Worm (Caenorhabditis elegans) whole organism, young adult: ENCODE measurements around the gene mma-1.

Source experiments
- F23B12.7 ChIP-seq: sonication (generic microtip); optimal IDR thresholded peaks from 2 replicates; lab custom pipeline; 2017; ENCODE audit warnings: missing genetic modification characterization, mild to moderate bottlenecking, missing compliant biosample characterization, antibody characterized with exemption, moderate library complexity; ENCODE audit not compliant: insufficient read depth
- F39B2.1 ChIP-seq: fragments of 200-800 bp; sonication (Bioruptor generic); IDR thresholded peaks from 2 replicates; pipeline ENCODE4 v1.3.6; 2022; ENCODE audit warnings: missing genetic modification reagents, missing genetic modification characterization, missing compliant biosample characterization
- F57A8.1 ChIP-seq: fragments of 200-800 bp; sonication (Bioruptor generic); optimal IDR thresholded peaks from 2 replicates; lab custom pipeline; 2018; ENCODE audit warnings: mild to moderate bottlenecking, missing genetic modification characterization, moderate library complexity, missing compliant biosample characterization
- F57C9.4 ChIP-seq: sonication (generic microtip); optimal IDR thresholded peaks from 2 replicates; lab custom pipeline; 2017; ENCODE audit warnings: mild to moderate bottlenecking, missing genetic modification characterization, missing compliant biosample characterization
- T26A5.8 ChIP-seq: sonication (generic microtip); optimal IDR thresholded peaks from 2 replicates; lab custom pipeline; 2016; ENCODE audit warnings: missing genetic modification characterization, missing compliant biosample characterization
- ZK185.1 ChIP-seq: sonication (generic microtip); optimal IDR thresholded peaks from 2 replicates; lab custom pipeline; 2016; ENCODE audit warnings: mild to moderate bottlenecking, missing genetic modification characterization, missing compliant biosample characterization; ENCODE audit not compliant: poor library complexity, severe bottlenecking
- ama-1 ChIP-seq, 3 experiments: fragments of 150-350 bp in 1 of 3; sonication (generic microtip) in 2 of 3; optimal IDR thresholded peaks; 2 replicates each; lab custom pipeline; 2014 to 2018; ENCODE audit warnings: missing biosample characterization in 2 of 3, missing genetic modification characterization in 2 of 3, missing genetic modification reagents in 2 of 3
- bed-2 ChIP-seq: fragments of 200-800 bp; sonication (Bioruptor generic); IDR thresholded peaks from 2 replicates; pipeline ENCODE4 v1.3.6; 2022; ENCODE audit warnings: missing genetic modification reagents, missing genetic modification characterization, missing compliant biosample characterization
- cebp-1 ChIP-seq, 2 experiments: fragments of 200-800 bp in 1 of 2; sonication (Bioruptor generic) in 1 of 2; sonication (generic microtip) in 1 of 2; IDR thresholded peaks in 1 of 2; optimal IDR thresholded peaks in 1 of 2; 2 replicates each; pipeline versions ENCODE4 v1.3.6 to Lab custom; 2017 to 2022; ENCODE audit warnings: missing compliant biosample characterization in 2 of 2, missing genetic modification characterization in 2 of 2, mild to moderate bottlenecking in 1 of 2, missing genetic modification reagents in 1 of 2, moderate library complexity in 1 of 2
- ceh-58 ChIP-seq: fragments of 200-800 bp; sonication (Bioruptor generic); IDR thresholded peaks from 2 replicates; pipeline ENCODE4 v1.3.6; 2022; ENCODE audit warnings: missing genetic modification characterization, missing compliant biosample characterization
- ceh-79 ChIP-seq: sonication (generic microtip); optimal IDR thresholded peaks from 2 replicates; lab custom pipeline; 2017; ENCODE audit warnings: mild to moderate bottlenecking, missing genetic modification characterization, missing compliant biosample characterization
- die-1 ChIP-seq: sonication (generic microtip); optimal IDR thresholded peaks from 2 replicates; lab custom pipeline; 2016; ENCODE audit warnings: missing genotype, mild to moderate bottlenecking, missing genetic modification characterization, missing compliant biosample characterization
- dox-1 ChIP-seq: fragments of 200-800 bp; sonication (Bioruptor generic); IDR thresholded peaks from 2 replicates; pipeline ENCODE4 v1.3.6; 2022; ENCODE audit warnings: missing genetic modification reagents, missing genetic modification characterization, missing compliant biosample characterization
- dpff-1 ChIP-seq: sonication (generic microtip); optimal IDR thresholded peaks from 2 replicates; lab custom pipeline; 2017; ENCODE audit warnings: mild to moderate bottlenecking, missing genetic modification characterization, missing compliant biosample characterization
- dpl-1 ChIP-seq: fragments of 150-350 bp; optimal IDR thresholded peaks from 2 replicates; lab custom pipeline; 2014; ENCODE audit warnings: missing biosample characterization, missing genetic modification reagents, missing genetic modification characterization
- efl-1 ChIP-seq: fragments of 150-350 bp; optimal IDR thresholded peaks from 2 replicates; lab custom pipeline; 2014; ENCODE audit warnings: missing biosample characterization, missing genetic modification reagents, missing genetic modification characterization
- gei-17 ChIP-seq: fragments of 200-800 bp; sonication (Bioruptor generic); optimal IDR thresholded peaks from 2 replicates; lab custom pipeline; 2018; ENCODE audit warnings: mild to moderate bottlenecking, missing genetic modification characterization, missing compliant biosample characterization
- him-1 ChIP-seq: sonication (generic microtip); optimal IDR thresholded peaks from 2 replicates; lab custom pipeline; 2016; ENCODE audit warnings: missing genotype, missing genetic modification reagents, missing genetic modification characterization, missing compliant biosample characterization
- hlh-12 ChIP-seq: sonication (generic microtip); optimal IDR thresholded peaks from 2 replicates; lab custom pipeline; 2016; ENCODE audit warnings: missing genetic modification characterization, missing compliant biosample characterization
- lin-35 ChIP-seq, 3 experiments: fragments of 150-350 bp in 2 of 3; sonication (generic microtip) in 1 of 3; optimal IDR thresholded peaks; 2 replicates each; lab custom pipeline; 2014 to 2018; ENCODE audit warnings: missing biosample characterization in 3 of 3, missing genetic modification characterization in 3 of 3, missing genetic modification reagents in 3 of 3
- lir-1 ChIP-seq: fragments of 200-800 bp; sonication (Bioruptor generic); conservative IDR thresholded peaks from 2 replicates; pipeline ENCODE4 v1.3.6; 2022; ENCODE audit warnings: missing genetic modification reagents, missing genetic modification characterization, missing compliant biosample characterization
- lsy-27 ChIP-seq: sonication (generic microtip); optimal IDR thresholded peaks from 2 replicates; lab custom pipeline; 2017; ENCODE audit warnings: missing genetic modification characterization, mild to moderate bottlenecking, missing compliant biosample characterization, antibody characterized with exemption, missing genotype, borderline replicate concordance; ENCODE audit not compliant: insufficient read depth
- madf-10 ChIP-seq: sonication (generic microtip); optimal IDR thresholded peaks from 2 replicates; lab custom pipeline; 2016; ENCODE audit warnings: mild to moderate bottlenecking, missing genetic modification characterization, missing compliant biosample characterization
- madf-8 ChIP-seq: fragments of 200-800 bp; sonication (Bioruptor generic); conservative IDR thresholded peaks from 2 replicates; pipeline ENCODE4 v1.3.6; 2022; ENCODE audit warnings: missing genetic modification reagents, missing genetic modification characterization, missing compliant biosample characterization
- nfya-2 ChIP-seq: fragments of 200-800 bp; sonication (Bioruptor generic); IDR thresholded peaks from 2 replicates; pipeline ENCODE4 v1.3.6; 2022; ENCODE audit warnings: missing genetic modification reagents, missing genetic modification characterization, missing compliant biosample characterization
- nhr-179 ChIP-seq: sonication (generic microtip); optimal IDR thresholded peaks from 2 replicates; lab custom pipeline; 2016; ENCODE audit warnings: mild to moderate bottlenecking, missing genetic modification characterization, missing compliant biosample characterization
- nhr-27 ChIP-seq: fragments of 200-800 bp; sonication (Bioruptor generic); optimal IDR thresholded peaks from 2 replicates; lab custom pipeline; 2018; ENCODE audit warnings: mild to moderate bottlenecking, missing genetic modification characterization, moderate library complexity, missing compliant biosample characterization
- nhr-90 ChIP-seq: sonication (generic microtip); optimal IDR thresholded peaks from 2 replicates; lab custom pipeline; 2016; ENCODE audit warnings: missing genotype, mild to moderate bottlenecking, missing genetic modification characterization, missing compliant biosample characterization
- pbrm-1 ChIP-seq: fragments of 200-800 bp; sonication (Bioruptor generic); IDR thresholded peaks from 2 replicates; pipeline ENCODE4 v1.3.6; 2022; ENCODE audit warnings: missing genetic modification reagents, missing genetic modification characterization, missing compliant biosample characterization
- pha-4 ChIP-seq: fragments of 150-350 bp; sonication (generic microtip); optimal IDR thresholded peaks from 2 replicates; lab custom pipeline; 2014; ENCODE audit warnings: missing biosample characterization, missing genetic modification reagents, missing genetic modification characterization
- rcor-1 ChIP-seq: fragments of 200-800 bp; sonication (Bioruptor generic); IDR thresholded peaks from 2 replicates; pipeline ENCODE4 v1.3.6; 2022; ENCODE audit warnings: missing genetic modification reagents, missing genetic modification characterization, missing compliant biosample characterization
- rpc-1 ChIP-seq, 2 experiments: fragments of 150-350 bp in 1 of 2; sonication (generic microtip) in 1 of 2; optimal IDR thresholded peaks; 2 replicates each; lab custom pipeline; 2014 to 2018; ENCODE audit warnings: missing biosample characterization in 1 of 2, missing genetic modification characterization in 1 of 2, missing genetic modification reagents in 1 of 2, missing genotype in 1 of 2
- sea-2 ChIP-seq: fragments of 200-800 bp; sonication (Bioruptor generic); IDR thresholded peaks from 2 replicates; pipeline ENCODE4 v1.3.6; 2022; ENCODE audit warnings: missing genetic modification characterization, missing compliant biosample characterization
- snpc-1.1 ChIP-seq: sonication (generic microtip); optimal IDR thresholded peaks from 2 replicates; lab custom pipeline; 2017; ENCODE audit warnings: missing genetic modification characterization, mild to moderate bottlenecking, missing compliant biosample characterization, antibody characterized with exemption, moderate library complexity, missing genotype, missing genetic modification reagents; ENCODE audit not compliant: insufficient read depth
- snpc-1.3 ChIP-seq: sonication (generic microtip); optimal IDR thresholded peaks from 2 replicates; lab custom pipeline; 2017; ENCODE audit warnings: missing genetic modification characterization, mild to moderate bottlenecking, missing compliant biosample characterization, antibody characterized with exemption, moderate library complexity, missing genotype, missing genetic modification reagents; ENCODE audit not compliant: insufficient read depth
- tbx-9 ChIP-seq: sonication (generic microtip); optimal IDR thresholded peaks from 2 replicates; lab custom pipeline; 2016; ENCODE audit warnings: borderline replicate concordance, missing genetic modification characterization, inconsistent platforms, missing compliant biosample characterization
- tlf-1 ChIP-seq: fragments of 200-800 bp; sonication (Bioruptor generic); optimal IDR thresholded peaks from 2 replicates; lab custom pipeline; 2018; ENCODE audit warnings: mild to moderate bottlenecking, missing genetic modification characterization, missing compliant biosample characterization
- unc-130 ChIP-seq: sonication (generic microtip); optimal IDR thresholded peaks from 2 replicates; lab custom pipeline; 2016; ENCODE audit warnings: missing genetic modification reagents, missing genetic modification characterization, missing compliant biosample characterization
- zfh-2 ChIP-seq: fragments of 200-800 bp; sonication (Bioruptor generic); conservative IDR thresholded peaks from 2 replicates; pipeline ENCODE4 v1.3.6; 2022; ENCODE audit warnings: missing genetic modification reagents, missing genetic modification characterization, missing compliant biosample characterization
- ztf-18 ChIP-seq: sonication (generic microtip); optimal IDR thresholded peaks from 2 replicates; lab custom pipeline; 2016; ENCODE audit warnings: missing genotype, mild to moderate bottlenecking, missing genetic modification characterization, missing compliant biosample characterization
- ztf-22 ChIP-seq: fragments of 200-800 bp; sonication (Bioruptor generic); optimal IDR thresholded peaks from 2 replicates; lab custom pipeline; 2018; ENCODE audit warnings: mild to moderate bottlenecking, missing genetic modification characterization, moderate library complexity, missing compliant biosample characterization
- ztf-25 ChIP-seq: fragments of 200-800 bp; sonication (Bioruptor generic); IDR thresholded peaks from 2 replicates; pipeline ENCODE4 v1.3.6; 2022; ENCODE audit warnings: missing genetic modification reagents, missing genetic modification characterization, missing compliant biosample characterization
- ztf-6 ChIP-seq: fragments of 200-800 bp; sonication (Bioruptor generic); IDR thresholded peaks from 2 replicates; pipeline ENCODE4 v1.3.6; 2022; ENCODE audit warnings: missing genetic modification reagents, missing genetic modification characterization, missing compliant biosample characterization

mma-1 gene

ce11 chrV:12584771-12585170 is 11.3 kb downstream of the mma-1 start:
- TF ChIP-seq ceh-58 (GFP tag; lab: Robert Waterston, UW), result no peak
- no peak for TF ChIP-seq rcor-1 (GFP tag; lab: Robert Waterston, UW)
- no peak for TF ChIP-seq bed-2 (GFP tag; lab: Robert Waterston, UW)
- TF ChIP-seq rpc-1 (optimal IDR thresholded peaks at IDR 0.05; lab: Kevin White, UChicago), result no peak
- no peak for TF ChIP-seq rpc-1 (tag; optimal IDR thresholded peaks at IDR 0.05; lab: Kevin White, UChicago)
- no peak for TF ChIP-seq tbx-9 (tag; lab: Kevin White, UChicago)
- no peak for TF ChIP-seq ceh-79 (tag; lab: Kevin White, UChicago)
- TF ChIP-seq madf-8 (GFP tag; lab: Robert Waterston, UW), result no peak
- TF ChIP-seq him-1 (tag; lab: Kevin White, UChicago), result no peak
- no peak for TF ChIP-seq nhr-179 (tag; lab: Kevin White, UChicago)
- no peak for TF ChIP-seq nfya-2 (GFP tag; lab: Robert Waterston, UW)
- TF ChIP-seq madf-10 (tag; lab: Kevin White, UChicago), result no peak
- TF ChIP-seq dpff-1 (tag; lab: Kevin White, UChicago), result no peak
- no peak for TF ChIP-seq lin-35 (GFP tag; optimal IDR thresholded peaks at IDR 0.05; lab: Kevin White, UChicago)
- TF ChIP-seq ama-1 (optimal IDR thresholded peaks at IDR 0.05; lab: Kevin White, UChicago), result no peak
- no peak for TF ChIP-seq ama-1 (GFP tag; optimal IDR thresholded peaks at IDR 0.05; lab: Kevin White, UChicago)
- no peak for TF ChIP-seq gei-17 (GFP tag; lab: Kevin White, UChicago)
- TF ChIP-seq ztf-25 (GFP tag; lab: Robert Waterston, UW), result no peak
- no peak for TF ChIP-seq zfh-2
- TF ChIP-seq, all 124 proteins: peak for 0

- no peak for TF ChIP-seq ztf-18 (tag; lab: Kevin White, UChicago)
- no peak for TF ChIP-seq ama-1 (optimal IDR thresholded peaks at IDR 0.05; lab: Kevin White, UChicago)
- TF ChIP-seq ama-1 (GFP tag; optimal IDR thresholded peaks at IDR 0.05; lab: Kevin White, UChicago), result no peak
- TF ChIP-seq pha-4 (tag; lab: Kevin White, UChicago), result no peak
- no peak for TF ChIP-seq ceh-79 (tag; lab: Kevin White, UChicago)
- no peak for TF ChIP-seq madf-8 (GFP tag; lab: Robert Waterston, UW)
- TF ChIP-seq F57C9.4 (tag; lab: Kevin White, UChicago), result no peak
- no peak for TF ChIP-seq dpl-1
- TF ChIP-seq F23B12.7 (tag; lab: Kevin White, UChicago), result no peak
- TF ChIP-seq nhr-27 (tag; lab: Kevin White, UChicago), result no peak
- no peak for TF ChIP-seq ztf-22 (GFP tag; lab: Kevin White, UChicago)
- no peak for TF ChIP-seq F39B2.1
- TF ChIP-seq snpc-1.3 (tag; lab: Kevin White, UChicago), result no peak
- TF ChIP-seq die-1 (tag; lab: Kevin White, UChicago), result no peak
- TF ChIP-seq dox-1 (GFP tag; lab: Robert Waterston, UW), result no peak
- TF ChIP-seq pbrm-1 (GFP tag; lab: Robert Waterston, UW), result no peak
- TF ChIP-seq, all 124 proteins: peak for 0
Observed at ce11 chrV:12583421-12583820, 12.7 kb downstream of the mma-1 start.

DNA sequence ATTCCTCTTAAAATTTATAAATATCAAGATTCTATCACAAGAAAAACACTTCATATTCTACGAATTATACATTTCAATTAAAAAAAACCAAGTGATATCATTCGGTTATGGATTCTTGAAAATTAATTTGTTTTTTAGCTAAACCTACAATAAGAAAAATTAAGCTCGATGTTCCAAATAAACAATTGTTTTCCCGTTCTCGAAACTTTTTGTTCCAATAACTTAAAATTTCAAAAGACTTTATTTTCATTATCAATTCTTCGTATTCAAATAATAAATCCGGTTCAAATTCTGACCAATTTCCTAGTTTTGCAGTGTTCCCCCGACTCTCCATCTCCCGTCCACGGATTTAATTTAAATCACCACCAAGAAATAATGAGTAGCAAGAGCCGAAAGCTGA is 16.8 kb downstream of the mma-1 start, which contains the start of gene E02A10.3:
Gene E02A10.3, plus strand, starts transcription at position 301 of the 400 bp plus-strand sequence.
- TF ChIP-seq nfya-2 (GFP tag; lab: Robert Waterston, UW) (no peak), lin-35 (GFP tag; optimal IDR thresholded peaks at IDR 0.05; lab: Kevin White, UChicago) (no peak), dox-1 (GFP tag; lab: Robert Waterston, UW) (no peak), sea-2 (no peak), hlh-12 (tag; lab: Kevin White, UChicago) (no peak), lir-1 (no peak), tlf-1 (GFP tag; lab: Kevin White, UChicago) (no peak), ZK185.1 (tag; lab: Kevin White, UChicago) (no peak), snpc-1.1 (tag; lab: Kevin White, UChicago) (no peak), efl-1 (GFP tag; lab: Kevin White, UChicago) (no peak), lsy-27 (tag; lab: Kevin White, UChicago) (no peak), unc-130 (GFP tag; lab: Kevin White, UChicago) (no peak), ztf-6 (GFP tag; lab: Robert Waterston, UW) (no peak), cebp-1 (GFP tag; IDR thresholded peaks at IDR 0.05; lab: Robert Waterston, UW) (no peak), cebp-1 (tag; optimal IDR thresholded peaks at IDR 0.05; lab: Kevin White, UChicago) (no peak), T26A5.8 (tag; lab: Kevin White, UChicago) (no peak), ztf-18 (tag; lab: Kevin White, UChicago) (no peak), F57A8.1 (GFP tag; lab: Kevin White, UChicago) (no peak), nhr-90 (tag; lab: Kevin White, UChicago) (no peak)
